Fruit fly (Drosophila melanogaster): ENCODE measurements around the gene Btk.

dm6 chr2L:8266145-8266544 lies 34.7 kb downstream of the Btk start:
- TF ChIP-seq CTCF (optimal IDR thresholded peaks at IDR 0.05) (no peak), CG8478 (optimal IDR thresholded peaks at IDR 0.05) (no peak)

Measured in S2 (cell line).